Fruit fly (Drosophila melanogaster): ENCODE data around the gene BBS8.

BBS8 gene

DNA sequence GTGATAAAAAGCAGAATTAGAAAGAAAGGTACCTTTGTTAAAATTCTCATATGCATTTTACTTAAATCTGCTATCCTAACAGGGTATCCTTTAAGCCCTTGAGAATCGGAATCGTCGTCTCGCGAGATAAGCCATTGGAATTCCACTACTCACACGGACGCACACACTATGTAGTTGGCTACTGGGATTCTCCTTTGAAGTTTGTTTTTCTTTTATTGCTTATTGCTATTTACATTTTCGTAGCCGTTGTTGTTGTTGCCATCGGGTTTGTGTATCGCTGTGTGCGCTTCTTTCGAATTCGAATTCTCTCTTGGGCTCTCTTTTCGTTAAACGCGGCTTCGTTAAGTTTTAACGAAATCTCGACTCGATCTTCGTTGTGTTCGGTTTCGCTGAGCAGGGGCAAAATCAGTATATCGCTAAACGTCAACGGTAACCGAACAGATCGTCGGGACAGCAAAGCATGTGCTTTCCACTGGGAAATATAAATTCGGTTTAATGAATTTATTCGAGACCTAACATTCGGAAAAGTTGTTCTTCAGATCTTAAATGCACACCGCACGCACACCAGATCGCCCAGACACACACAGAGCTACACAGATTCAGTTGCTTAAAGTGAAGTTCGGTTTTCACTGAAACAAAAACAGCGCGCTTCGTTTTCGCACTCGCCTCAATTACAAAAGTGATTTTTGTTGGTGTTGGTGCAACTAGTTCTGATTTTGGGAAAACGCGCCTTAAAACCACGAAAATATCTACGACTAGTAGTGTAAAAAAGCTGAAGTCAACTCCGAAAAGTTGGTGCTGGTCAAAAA is 8.4 kb downstream of the BBS8 start, which contains the start of gene ex (continued):
- TF ChIP-seq en (GFP tag; optimal IDR thresholded peaks at IDR 0.05) (peak; percentile 7), Oaz (GFP tag; IDR thresholded peaks at IDR 0.05) (no peak), CG13894 (tag; optimal IDR thresholded peaks at IDR 0.05) (peak; percentile 73), CG13296 (GFP tag; optimal IDR thresholded peaks at IDR 0.05) (peak; percentile 89), z (GFP tag; IDR thresholded peaks at IDR 0.05) (0 out of 3 replicates have a peak, but pooled peaks have one; percentile 45), HmgD (GFP tag; optimal IDR thresholded peaks at IDR 0.05) (peak; percentile 22), BtbVII (GFP tag; optimal IDR thresholded peaks at IDR 0.05) (peak; percentile 75), CG4854 (GFP tag; optimal IDR thresholded peaks at IDR 0.05) (peak; percentile 31), CG9817 (tag; optimal IDR thresholded peaks at IDR 0.05) (peak; percentile 13), pfk (GFP tag; optimal IDR thresholded peaks at IDR 0.05) (peak; percentile 66), CG12942 (GFP tag; optimal IDR thresholded peaks at IDR 0.05) (no peak), lab (GFP tag; optimal IDR thresholded peaks at IDR 0.05) (peak; percentile 84), chinmo (GFP tag; IDR thresholded peaks at IDR 0.05; ENCODE audit: partially characterized antibody) (peak; percentile 53; the same call in 1 of the 4 replicates), dmrt99B (tag; optimal IDR thresholded peaks at IDR 0.05) (peak; percentile 33), Fer3 (tag; optimal IDR thresholded peaks at IDR 0.05) (peak; percentile 54), CG4328 (GFP tag; optimal IDR thresholded peaks at IDR 0.05) (peak; percentile 74), bowl (GFP tag; IDR thresholded peaks at IDR 0.05) (peak; percentile 55; the same call in 1 of the 2 replicates), D19B (GFP tag; optimal IDR thresholded peaks at IDR 0.05) (no peak), CG11085 (GFP tag; IDR thresholded peaks at IDR 0.05) (no peak), Mad (GFP tag; optimal IDR thresholded peaks at IDR 0.05) (peak; percentile 19), CG6683 (GFP tag; optimal IDR thresholded peaks at IDR 0.05) (peak; percentile 33), insv (GFP tag; optimal IDR thresholded peaks at IDR 0.05) (peak in 1 of 2 experiments; percentile 80), yki (optimal IDR thresholded peaks at IDR 0.05) (no peak), ato (GFP tag; IDR thresholded peaks at IDR 0.05; ENCODE audit: partially characterized antibody) (peak; percentile 48; the same call in 1 of the 2 replicates), CG14050 (GFP tag; IDR thresholded peaks at IDR 0.05) (peak; percentile 29; the same call in 1 of the 3 replicates), p53 (GFP tag; optimal IDR thresholded peaks at IDR 0.05) (peak; percentile 34), pb (GFP tag; optimal IDR thresholded peaks at IDR 0.05) (peak; percentile 30), bsh (GFP tag; optimal IDR thresholded peaks at IDR 0.05) (peak; percentile 63 to 66), CG11398 (GFP tag; optimal IDR thresholded peaks at IDR 0.05) (peak; percentile 74), Side (GFP tag; optimal IDR thresholded peaks at IDR 0.05) (peak; percentile 25), sc (optimal IDR thresholded peaks at IDR 0.05) (no peak), sc (GFP tag; optimal IDR thresholded peaks at IDR 0.05) (peak; percentile 52), pan (optimal IDR thresholded peaks at IDR 0.05) (no peak), pan (GFP tag; optimal IDR thresholded peaks at IDR 0.05 in 1 of 2, IDR thresholded peaks at IDR 0.05 in 1 of 2) (peak in 1 of 2 experiments; percentile 61), Kr (GFP tag; optimal IDR thresholded peaks at IDR 0.05) (peak; percentile 60), lmd (GFP tag; IDR thresholded peaks at IDR 0.05) (no peak), Eip74EF (GFP tag; optimal IDR thresholded peaks at IDR 0.05) (peak in 1 of 2 experiments; percentile 37), E2f2 (GFP tag; IDR thresholded peaks at IDR 0.05) (peak; percentile 27; the same call in 1 of the 2 replicates), CG15269 (tag; optimal IDR thresholded peaks at IDR 0.05) (peak; percentile 67), wek (GFP tag; optimal IDR thresholded peaks at IDR 0.05) (peak; percentile 87), CG15514 (GFP tag; optimal IDR thresholded peaks at IDR 0.05) (peak; percentile 57), CG10543 (GFP tag; optimal IDR thresholded peaks at IDR 0.05) (peak; percentile 74), HLH4C (GFP tag; IDR thresholded peaks at IDR 0.05; ENCODE audit: partially characterized antibody) (peak; percentile 43; the same call in 1 of the 3 replicates), CG18619 (GFP tag; optimal IDR thresholded peaks at IDR 0.05) (peak; percentile 68), Nf-YC (tag; optimal IDR thresholded peaks at IDR 0.05) (peak; percentile 33), CHES-1-like (GFP tag; optimal IDR thresholded peaks at IDR 0.05) (peak; percentile 43), Ada2b (GFP tag; IDR thresholded peaks at IDR 0.05) (no peak), oc (tag; optimal IDR thresholded peaks at IDR 0.05) (peak; percentile 35)
